Worm (Caenorhabditis elegans): ENCODE data around the gene pho-11.

ce11 chrII:9886216-9886615 is 45.4 kb upstream of the pho-11 start, which contains the start of gene algn-8:
- TF ChIP-seq ztf-4 (tag; optimal IDR thresholded peaks at IDR 0.05), result no peak
- no peak for TF ChIP-seq unc-62 (GFP tag; optimal IDR thresholded peaks at IDR 0.05)
- TF ChIP-seq alr-1 (tag; optimal IDR thresholded peaks at IDR 0.05), result no peak
- TF ChIP-seq snpc-4 (tag; optimal IDR thresholded peaks at IDR 0.05), result no peak
- TF ChIP-seq ama-1 (optimal IDR thresholded peaks at IDR 0.05), result no peak
- TF ChIP-seq zag-1 (tag; optimal IDR thresholded peaks at IDR 0.05), result no peak
- no peak for TF ChIP-seq mdl-1 (tag; optimal IDR thresholded peaks at IDR 0.05)
- no peak for TF ChIP-seq blmp-1 (tag; optimal IDR thresholded peaks at IDR 0.05; ENCODE audit: insufficient read depth)
- TF ChIP-seq nhr-237 (tag; optimal IDR thresholded peaks at IDR 0.05), result no peak
- no peak for TF ChIP-seq ztf-11 (tag; optimal IDR thresholded peaks at IDR 0.05)
- no peak for TF ChIP-seq ceh-82 (tag; optimal IDR thresholded peaks at IDR 0.05)

Data from whole organism, L2 larva.